Worm (Caenorhabditis elegans) whole organism, late embryonic: ENCODE measurements around the gene R11H6.4.

ENCODE experiments used
- ama-1 ChIP-seq: fragments of 150-350 bp; optimal IDR thresholded peaks from 2 replicates; lab custom pipeline; 2014
- ceh-14 ChIP-seq: sonication (generic microtip); optimal IDR thresholded peaks from 2 replicates; lab custom pipeline; 2016; ENCODE audit warnings: missing genotype, missing genetic modification characterization, missing compliant biosample characterization
- ceh-30 ChIP-seq: fragments of 150-350 bp; optimal IDR thresholded peaks from 2 replicates; lab custom pipeline; 2014; ENCODE audit warnings: missing biosample characterization, missing genetic modification characterization
- ceh-31 ChIP-seq: sonication (generic microtip); optimal IDR thresholded peaks from 2 replicates; lab custom pipeline; 2016; ENCODE audit warnings: missing genetic modification characterization, missing compliant biosample characterization
- fkh-10 ChIP-seq: fragments of 150-350 bp; optimal IDR thresholded peaks from 2 replicates; lab custom pipeline; 2014; ENCODE audit warnings: missing biosample characterization, missing genetic modification reagents, missing genetic modification characterization
- hlh-13 ChIP-seq: fragments of 200-800 bp; sonication (Bioruptor generic); optimal IDR thresholded peaks from 2 replicates; lab custom pipeline; 2018; ENCODE audit warnings: mild to moderate bottlenecking, missing genetic modification characterization, missing compliant biosample characterization
- pha-4 ChIP-seq: fragments of 150-350 bp; optimal IDR thresholded peaks from 2 replicates; lab custom pipeline; 2018; ENCODE audit warnings: missing biosample characterization, missing genetic modification reagents, missing genetic modification characterization
- ref-2 ChIP-seq: sonication (generic microtip); optimal IDR thresholded peaks from 2 replicates; lab custom pipeline; 2016; ENCODE audit warnings: missing genetic modification characterization, missing compliant biosample characterization

DNA sequence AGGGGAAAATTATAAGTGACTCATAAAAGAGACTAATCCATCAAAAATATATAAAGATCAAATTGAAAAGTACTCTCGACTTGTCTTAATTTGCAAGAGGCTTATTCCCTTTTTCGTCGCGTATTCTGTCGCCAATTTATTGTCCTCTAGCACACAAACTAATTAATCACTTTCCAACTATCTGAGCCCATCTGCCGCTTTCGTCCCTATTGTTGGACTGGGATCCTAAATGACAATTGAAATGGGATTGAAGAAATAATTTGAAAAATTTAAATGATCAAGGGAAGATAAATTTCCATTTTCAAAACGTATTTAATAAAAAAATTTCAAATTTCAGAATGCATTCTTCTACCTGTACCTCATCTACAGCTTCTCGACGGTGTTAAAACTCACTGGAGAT is 40.9 kb downstream of the R11H6.4 start:
- TF ChIP-seq ceh-14 (tag; lab: Kevin White, UChicago) (no peak), pha-4 (tag; lab: Kevin White, UChicago) (no peak), fkh-10 (GFP tag; lab: Kevin White, UChicago) (no peak), ref-2 (tag; lab: Kevin White, UChicago) (no peak), ama-1 (lab: Kevin White, UChicago) (no peak), ceh-30 (tag; lab: Kevin White, UChicago) (no peak), hlh-13 (GFP tag; lab: Kevin White, UChicago) (no peak), ceh-31 (tag; lab: Kevin White, UChicago) (no peak)
